ENCODE assay signal across 1 worm cellular context in the genomic region with DNA sequence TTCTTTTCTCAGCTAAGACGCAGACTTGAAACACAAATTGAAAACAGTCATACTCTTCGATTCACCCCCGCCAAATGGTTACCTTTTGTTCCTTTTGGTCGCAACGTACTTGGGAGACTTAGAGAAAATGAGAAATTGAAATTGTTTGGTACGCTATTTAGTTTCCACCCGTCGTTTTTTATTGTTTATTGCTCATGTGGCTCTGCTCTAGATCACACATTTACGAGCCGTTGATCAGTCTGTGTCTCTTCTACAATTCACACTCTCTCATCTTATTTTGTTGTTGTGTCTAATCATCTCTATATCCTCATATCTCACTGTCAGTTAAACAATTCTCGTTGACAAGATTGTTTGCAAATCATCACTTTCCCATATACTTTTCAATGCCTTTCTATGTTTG.
A peak's percentile ranks its signal among the peaks of the same experiment; 100 is the strongest.
TF ChIP-seq lines count a peak whose summit lies in the region.

No protein-coding gene starts in this region.

TF ChIP-seq in whole organism, L1 larva, 84 proteins besides CTCF, POLR2A, EP300 and RAD21 (continued from another document):
- TF ChIP-seq snu-23 (GFP tag; optimal IDR thresholded peaks at IDR 0.05; lab: Kevin White, UChicago): peak; percentile 16
- no peak for TF ChIP-seq ceh-82 (tag; optimal IDR thresholded peaks at IDR 0.05; lab: Kevin White, UChicago)
- no peak for TF ChIP-seq unc-86 (tag; optimal IDR thresholded peaks at IDR 0.05; lab: Kevin White, UChicago)
